Fruit fly (Drosophila melanogaster): ENCODE results near the gene Marcal1.

Marcal1 gene

dm6 chr2L:4973731-4974415, 18.6 kb downstream of the Marcal1 start, which contains the start of gene mRpL28 (continued):
- no peak for TF ChIP-seq CG5245 (GFP tag; optimal IDR thresholded peaks at IDR 0.05)
- peak; percentile 21 for TF ChIP-seq CG15601 (tag; optimal IDR thresholded peaks at IDR 0.05)
- TF ChIP-seq Myb (GFP tag; optimal IDR thresholded peaks at IDR 0.05), result no peak
- TF ChIP-seq fu2 (GFP tag; optimal IDR thresholded peaks at IDR 0.05), result no peak
- no peak for TF ChIP-seq CG7271 (tag; optimal IDR thresholded peaks at IDR 0.05)
- TF ChIP-seq CG30020 (tag; optimal IDR thresholded peaks at IDR 0.05), result peak; percentile 39
- TF ChIP-seq Mad (GFP tag; optimal IDR thresholded peaks at IDR 0.05), result peak; percentile 18
- no peak for TF ChIP-seq dm (GFP tag; optimal IDR thresholded peaks at IDR 0.05)
- no peak for TF ChIP-seq h (optimal IDR thresholded peaks at IDR 0.05)
- TF ChIP-seq dimm (GFP tag; IDR thresholded peaks at IDR 0.05), result no peak
- TF ChIP-seq bowl (GFP tag; IDR thresholded peaks at IDR 0.05), result no peak
- peak; percentile 7 for TF ChIP-seq CG15479 (GFP tag; optimal IDR thresholded peaks at IDR 0.05)
- no peak for TF ChIP-seq emc (GFP tag; optimal IDR thresholded peaks at IDR 0.05)
- peak; percentile 31 for TF ChIP-seq CG14710 (tag; optimal IDR thresholded peaks at IDR 0.05)
- TF ChIP-seq unpg (GFP tag; optimal IDR thresholded peaks at IDR 0.05), result peak; percentile 20
- TF ChIP-seq Hand (GFP tag; optimal IDR thresholded peaks at IDR 0.05), result no peak
- no peak for TF ChIP-seq gem (tag; optimal IDR thresholded peaks at IDR 0.05)
- TF ChIP-seq knrl (GFP tag; IDR thresholded peaks at IDR 0.05; ENCODE audit: partially characterized antibody), result no peak
- TF ChIP-seq HLHmδ (GFP tag; optimal IDR thresholded peaks at IDR 0.05), result no peak
- no peak for TF ChIP-seq sisA (GFP tag; IDR thresholded peaks at IDR 0.05)
- no peak for TF ChIP-seq CG17359 (tag; optimal IDR thresholded peaks at IDR 0.05)
- peak; percentile 19; the same call in 1 of the 2 replicates for TF ChIP-seq inv (GFP tag; IDR thresholded peaks at IDR 0.05; ENCODE audit: partially characterized antibody)
- no peak for TF ChIP-seq CG11456 (GFP tag; IDR thresholded peaks at IDR 0.05)
- TF ChIP-seq tin (GFP tag; optimal IDR thresholded peaks at IDR 0.05), result no peak
- TF ChIP-seq bbx (GFP tag; IDR thresholded peaks at IDR 0.05; ENCODE audit: partially characterized antibody), result peak; percentile 56; the same call in 1 of the 2 replicates
- peak; percentile 10; the same call in 1 of the 2 replicates for TF ChIP-seq Bgb (GFP tag; IDR thresholded peaks at IDR 0.05; ENCODE audit: partially characterized antibody)
- no peak for TF ChIP-seq Dref (GFP tag; IDR thresholded peaks at IDR 0.05)
- peak; percentile 37 for TF ChIP-seq grau (tag; optimal IDR thresholded peaks at IDR 0.05)
- peak; percentile 46 for TF ChIP-seq CG3281 (GFP tag; optimal IDR thresholded peaks at IDR 0.05)
- TF ChIP-seq eve (GFP tag; optimal IDR thresholded peaks at IDR 0.05), result no peak
- no peak for TF ChIP-seq CG13775 (GFP tag; optimal IDR thresholded peaks at IDR 0.05)
- no peak for TF ChIP-seq oc (tag; optimal IDR thresholded peaks at IDR 0.05)
- no peak for TF ChIP-seq CG13123 (GFP tag; optimal IDR thresholded peaks at IDR 0.05)
- TF ChIP-seq tna (GFP tag; IDR thresholded peaks at IDR 0.05; ENCODE audit: partially characterized antibody), result no peak
- no peak for TF ChIP-seq sob (GFP tag; IDR thresholded peaks at IDR 0.05)
- TF ChIP-seq gce (GFP tag; IDR thresholded peaks at IDR 0.05), result no peak
- TF ChIP-seq Vsx1 (GFP tag; optimal IDR thresholded peaks at IDR 0.05), result no peak
- TF ChIP-seq vvl (GFP tag; IDR thresholded peaks at IDR 0.05), result no peak; the same call in 1 of the 2 replicates
- no peak for TF ChIP-seq mam (GFP tag; optimal IDR thresholded peaks at IDR 0.05)
- TF ChIP-seq CG13424 (tag; optimal IDR thresholded peaks at IDR 0.05), result peak; percentile 44
- TF ChIP-seq Atf3 (GFP tag; optimal IDR thresholded peaks at IDR 0.05), result no peak
- no peak for TF ChIP-seq bab2 (GFP tag; optimal IDR thresholded peaks at IDR 0.05)
- no peak for TF ChIP-seq sim (GFP tag; IDR thresholded peaks at IDR 0.05)
- peak; percentile 71 for TF ChIP-seq CG34224 (GFP tag; IDR thresholded peaks at IDR 0.05; ENCODE audit: partially characterized antibody)
- no peak for TF ChIP-seq Fer3 (tag; optimal IDR thresholded peaks at IDR 0.05)
- TF ChIP-seq otp (GFP tag; IDR thresholded peaks at IDR 0.05), result no peak
- no peak for TF ChIP-seq NK7.1 (GFP tag; optimal IDR thresholded peaks at IDR 0.05)
- peak; percentile 18 for TF ChIP-seq PHDP (tag; optimal IDR thresholded peaks at IDR 0.05)
- peak; percentile 12 for TF ChIP-seq lilli (GFP tag; optimal IDR thresholded peaks at IDR 0.05)
- no peak for TF ChIP-seq CG1233 (GFP tag; optimal IDR thresholded peaks at IDR 0.05)

Measured in whole organism, embryonic.